Worm (Caenorhabditis elegans) whole organism, midembryonic: ENCODE results near the gene K11H12.7.

Experiments used
- T22C8.4 ChIP-seq: fragments of 200-800 bp; sonication (Bioruptor generic); IDR thresholded peaks from 2 replicates; pipeline ENCODE4 v1.3.6; 2022; ENCODE audit warnings: missing genetic modification characterization, missing compliant biosample characterization
- cog-1 ChIP-seq: sonication (generic microtip); optimal IDR thresholded peaks from 2 replicates; lab custom pipeline; 2016; ENCODE audit warnings: missing genetic modification characterization, missing compliant biosample characterization
- flt-1 ChIP-seq: fragments of 200-800 bp; sonication (Bioruptor generic); IDR thresholded peaks from 2 replicates; pipeline ENCODE4 v1.3.6; 2022; ENCODE audit warnings: missing genetic modification characterization, missing compliant biosample characterization
- klf-2 ChIP-seq: fragments of 200-800 bp; sonication (Bioruptor generic); conservative IDR thresholded peaks from 2 replicates; pipeline ENCODE4 v1.3.6; 2022; ENCODE audit warnings: missing genetic modification reagents, missing genetic modification characterization, missing compliant biosample characterization
- med-1 ChIP-seq: sonication (generic microtip); optimal IDR thresholded peaks from 2 replicates; lab custom pipeline; 2017; ENCODE audit warnings: missing genetic modification characterization, mild to moderate bottlenecking, missing compliant biosample characterization, antibody characterized with exemption, missing genetic modification reagents; ENCODE audit not compliant: insufficient read depth
- ref-1 ChIP-seq: fragments of 200-800 bp; sonication (Bioruptor generic); conservative IDR thresholded peaks from 2 replicates; pipeline ENCODE4 v1.3.6; 2022; ENCODE audit warnings: missing genetic modification reagents, missing genetic modification characterization, missing compliant biosample characterization
- tab-1 ChIP-seq: fragments of 200-800 bp; sonication (Bioruptor generic); IDR thresholded peaks from 2 replicates; pipeline ENCODE4 v1.3.6; 2022; ENCODE audit warnings: missing genetic modification characterization, missing compliant biosample characterization
- ztf-23 ChIP-seq: fragments of 200-800 bp; sonication (Bioruptor generic); IDR thresholded peaks from 2 replicates; pipeline ENCODE4 v1.3.6; 2022; ENCODE audit warnings: missing genetic modification reagents, missing genetic modification characterization, missing compliant biosample characterization
- ztf-29 ChIP-seq: fragments of 200-800 bp; sonication (Bioruptor generic); IDR thresholded peaks from 2 replicates; pipeline ENCODE4 v1.3.6; 2022; ENCODE audit warnings: missing genetic modification reagents, missing genetic modification characterization, missing compliant biosample characterization

ce11 chrIV:673313-673712 is 8.0 kb downstream of the K11H12.7 start, which contains the start of gene K11H12.3:
- no peak for TF ChIP-seq med-1 (GFP tag; lab: Kevin White, UChicago)
- TF ChIP-seq T22C8.4 (GFP tag; lab: Robert Waterston, UW) = no peak
- TF ChIP-seq ztf-29 (GFP tag; lab: Robert Waterston, UW) = no peak
- TF ChIP-seq ref-1 = no peak
- no peak for TF ChIP-seq cog-1 (tag; lab: Kevin White, UChicago)
- TF ChIP-seq klf-2 (GFP tag; lab: Robert Waterston, UW) = no peak
- TF ChIP-seq ztf-23 = no peak
- no peak for TF ChIP-seq tab-1 (GFP tag; lab: Robert Waterston, UW)
- no peak for TF ChIP-seq flt-1 (GFP tag; lab: Robert Waterston, UW)
